Worm (Caenorhabditis elegans) whole organism, young adult: Measurements from ENCODE around the gene W08E12.4.

Experiments
- F49E8.2 ChIP-seq: sonication (generic microtip); optimal IDR thresholded peaks from 3 replicates; lab custom pipeline; 2017; ENCODE audit warnings: missing genetic modification characterization, mild to moderate bottlenecking, missing compliant biosample characterization, antibody characterized with exemption, moderate library complexity; ENCODE audit not compliant: insufficient read depth
- attf-5 ChIP-seq: fragments of 200-800 bp; sonication (Bioruptor generic); optimal IDR thresholded peaks from 2 replicates; lab custom pipeline; 2018; ENCODE audit warnings: mild to moderate bottlenecking, missing genetic modification characterization, missing compliant biosample characterization
- ceh-40 ChIP-seq: fragments of 200-800 bp; sonication (Bioruptor generic); IDR thresholded peaks from 2 replicates; pipeline ENCODE4 v1.3.6; 2022; ENCODE audit warnings: missing genetic modification characterization, missing compliant biosample characterization
- dpl-1 ChIP-seq: fragments of 150-350 bp; optimal IDR thresholded peaks from 2 replicates; lab custom pipeline; 2014; ENCODE audit warnings: missing biosample characterization, missing genetic modification reagents, missing genetic modification characterization
- efl-1 ChIP-seq: fragments of 150-350 bp; optimal IDR thresholded peaks from 2 replicates; lab custom pipeline; 2014; ENCODE audit warnings: missing biosample characterization, missing genetic modification reagents, missing genetic modification characterization
- lag-1 ChIP-seq: fragments of 200-800 bp; sonication (Bioruptor generic); IDR thresholded peaks from 2 replicates; pipeline ENCODE4 v1.3.6; 2022; ENCODE audit warnings: missing genetic modification reagents, missing genetic modification characterization, missing compliant biosample characterization
- lsy-27 ChIP-seq: sonication (generic microtip); optimal IDR thresholded peaks from 2 replicates; lab custom pipeline; 2017; ENCODE audit warnings: missing genetic modification characterization, mild to moderate bottlenecking, missing compliant biosample characterization, antibody characterized with exemption, missing genotype, borderline replicate concordance; ENCODE audit not compliant: insufficient read depth
- nhr-80 ChIP-seq: sonication (generic microtip); optimal IDR thresholded peaks from 2 replicates; lab custom pipeline; 2016; ENCODE audit warnings: missing genetic modification characterization, missing compliant biosample characterization
- nhr-90 ChIP-seq: sonication (generic microtip); optimal IDR thresholded peaks from 2 replicates; lab custom pipeline; 2016; ENCODE audit warnings: missing genotype, mild to moderate bottlenecking, missing genetic modification characterization, missing compliant biosample characterization
- pbrm-1 ChIP-seq: fragments of 200-800 bp; sonication (Bioruptor generic); IDR thresholded peaks from 2 replicates; pipeline ENCODE4 v1.3.6; 2022; ENCODE audit warnings: missing genetic modification reagents, missing genetic modification characterization, missing compliant biosample characterization

ce11 chrIV:3266841-3267240, 35.3 kb upstream of the W08E12.4 start:
- TF ChIP-seq lag-1, result no peak
- TF ChIP-seq pbrm-1, result no peak
- no peak for TF ChIP-seq ceh-40
- no peak for TF ChIP-seq nhr-80
- no peak for TF ChIP-seq attf-5 (GFP tag; lab: Kevin White, UChicago)
- no peak for TF ChIP-seq dpl-1 (GFP tag; lab: Kevin White, UChicago)
- TF ChIP-seq nhr-90 (tag; lab: Kevin White, UChicago), result no peak
- TF ChIP-seq efl-1 (GFP tag; lab: Kevin White, UChicago), result no peak
- no peak for TF ChIP-seq lsy-27 (tag; lab: Kevin White, UChicago)
- TF ChIP-seq F49E8.2 (tag; lab: Kevin White, UChicago), result no peak
